Fruit fly (Drosophila melanogaster) whole organism, embryonic: ENCODE measurements around the gene NimC3.

Experiments used
- Atf6 ChIP-seq: fragments of 200-800 bp; sonication (Bioruptor generic); IDR thresholded peaks from 2 replicates; pipeline ENCODE4 v1.3.6; 2022; ENCODE audit warnings: missing biosample characterization, missing genetic modification characterization
- BEAF-32 ChIP-seq: fragments of 200-800 bp; sonication (Bioruptor generic); optimal IDR thresholded peaks from 3 replicates; lab custom pipeline; 2017; ENCODE audit warnings: missing biosample characterization, missing genetic modification characterization, mild to moderate bottlenecking, moderate library complexity, missing genetic modification reagents
- CG10366 ChIP-seq: fragments of 200-800 bp; sonication (Bioruptor generic); IDR thresholded peaks from 2 replicates; pipeline ENCODE4 v1.3.6; 2022; ENCODE audit warnings: missing biosample characterization, missing genetic modification characterization
- CG12071 ChIP-seq: fragments of 200-800 bp; sonication (Bioruptor generic); optimal IDR thresholded peaks from 3 replicates; lab custom pipeline; 2018; ENCODE audit warnings: missing biosample characterization, mild to moderate bottlenecking, missing genetic modification characterization
- CG12659 ChIP-seq: fragments of 200-800 bp; sonication (Bioruptor generic); optimal IDR thresholded peaks from 3 replicates; lab custom pipeline; 2017; ENCODE audit warnings: mild to moderate bottlenecking, missing biosample characterization, missing genetic modification reagents, missing genetic modification characterization
- CG13775 ChIP-seq: fragments of 200-800 bp; sonication (Bioruptor generic); optimal IDR thresholded peaks from 3 replicates; lab custom pipeline; 2017; ENCODE audit warnings: missing biosample characterization, mild to moderate bottlenecking, missing genetic modification characterization
- CG14014 ChIP-seq: fragments of 200-800 bp; sonication (Bioruptor generic); IDR thresholded peaks from 2 replicates; pipeline ENCODE4 v1.3.6; 2022; ENCODE audit warnings: missing biosample characterization, missing genetic modification characterization
- CG14667 ChIP-seq: fragments of 200-800 bp; sonication (Bioruptor generic); IDR thresholded peaks from 2 replicates; pipeline ENCODE4 v1.3.6; 2022; ENCODE audit warnings: missing biosample characterization, missing genetic modification characterization
- CG16779 ChIP-seq: fragments of 200-800 bp; sonication (Bioruptor generic); IDR thresholded peaks from 2 replicates; pipeline ENCODE4 v1.3.6; 2022; ENCODE audit warnings: missing biosample characterization, missing genetic modification characterization
- CG17568 ChIP-seq: fragments of 200-800 bp; sonication (Bioruptor generic); optimal IDR thresholded peaks from 2 replicates; lab custom pipeline; 2018; ENCODE audit warnings: missing biosample characterization, mild to moderate bottlenecking, missing genetic modification characterization, moderate library complexity
- CG18011 ChIP-seq: fragments of 200-800 bp; sonication (Bioruptor generic); optimal IDR thresholded peaks from 2 replicates; lab custom pipeline; 2017; ENCODE audit warnings: missing biosample characterization, missing genetic modification characterization, mild to moderate bottlenecking, moderate library complexity, missing genotype
- CG18619 ChIP-seq: fragments of 200-800 bp; sonication (Bioruptor generic); optimal IDR thresholded peaks from 3 replicates; lab custom pipeline; 2017; ENCODE audit warnings: missing biosample characterization, mild to moderate bottlenecking, missing genetic modification characterization
- CG2120 ChIP-seq: fragments of 200-800 bp; sonication (Bioruptor generic); optimal IDR thresholded peaks from 3 replicates; lab custom pipeline; 2016; ENCODE audit warnings: missing biosample characterization, missing genetic modification characterization
- CG2678 ChIP-seq: fragments of 200-800 bp; sonication (Bioruptor generic); optimal IDR thresholded peaks from 3 replicates; lab custom pipeline; 2019; ENCODE audit warnings: missing biosample characterization, mild to moderate bottlenecking, missing genetic modification characterization, moderate library complexity
- CG31224 ChIP-seq: fragments of 200-800 bp; sonication (Bioruptor generic); IDR thresholded peaks from 2 replicates; pipeline ENCODE4 v1.3.6; 2022; ENCODE audit warnings: missing biosample characterization, missing genetic modification characterization
- CG34224 ChIP-seq: fragments of 200-800 bp; sonication (Bioruptor generic); IDR thresholded peaks from 3 replicates; pipeline ENCODE4 v1.3.6; 2022; ENCODE audit warnings: missing biosample characterization, missing genetic modification characterization; ENCODE audit not compliant: partially characterized antibody
- CG4282 ChIP-seq: fragments of 200-800 bp; sonication (Bioruptor generic); optimal IDR thresholded peaks from 2 replicates; lab custom pipeline; 2016; ENCODE audit warnings: missing biosample characterization, missing genetic modification characterization
- CG5180 ChIP-seq: fragments of 200-800 bp; sonication (Bioruptor generic); optimal IDR thresholded peaks from 3 replicates; lab custom pipeline; 2017; ENCODE audit warnings: missing biosample characterization, missing genetic modification characterization, mild to moderate bottlenecking, moderate library complexity, missing genetic modification reagents
- CG5245 ChIP-seq: fragments of 200-800 bp; sonication (Bioruptor generic); optimal IDR thresholded peaks from 3 replicates; lab custom pipeline; 2016; ENCODE audit warnings: missing biosample characterization, missing genetic modification characterization
- CrebB ChIP-seq: fragments of 200-800 bp; sonication (Bioruptor generic); optimal IDR thresholded peaks from 3 replicates; lab custom pipeline; 2018; ENCODE audit warnings: missing biosample characterization, mild to moderate bottlenecking, missing genetic modification characterization
- Dad ChIP-seq: fragments of 200-800 bp; sonication (Bioruptor generic); optimal IDR thresholded peaks from 3 replicates; lab custom pipeline; 2016; ENCODE audit warnings: missing biosample characterization, missing genetic modification characterization
- GATAe ChIP-seq: fragments of 200-800 bp; sonication (Bioruptor generic); conservative IDR thresholded peaks from 2 replicates; pipeline ENCODE4 v1.3.6; 2022; ENCODE audit warnings: missing biosample characterization, missing genetic modification characterization
- Gug ChIP-seq: fragments of 200-800 bp; sonication (Bioruptor generic); IDR thresholded peaks from 4 replicates; pipeline ENCODE4 v1.3.6; 2022; ENCODE audit warnings: missing biosample characterization, missing genetic modification characterization
- Hey ChIP-seq: fragments of 200-800 bp; sonication (Bioruptor generic); optimal IDR thresholded peaks from 3 replicates; lab custom pipeline; 2018; ENCODE audit warnings: missing biosample characterization, mild to moderate bottlenecking, missing genetic modification characterization
- Lpt ChIP-seq: fragments of >200 bp; optimal IDR thresholded peaks from 2 replicates; lab custom pipeline; 2018; ENCODE audit warnings: missing biosample characterization, missing genetic modification characterization
- Nf-YA ChIP-seq: fragments of 200-800 bp; sonication (Bioruptor generic); IDR thresholded peaks from 2 replicates; pipeline ENCODE4 v1.3.6; 2022; ENCODE audit warnings: missing biosample characterization, missing genetic modification characterization
- PHDP ChIP-seq: fragments of 200-800 bp; sonication (Bioruptor generic); optimal IDR thresholded peaks from 3 replicates; lab custom pipeline; 2018; ENCODE audit warnings: missing biosample characterization, mild to moderate bottlenecking, missing genetic modification characterization, moderate library complexity
- TFAM ChIP-seq: fragments of 200-800 bp; sonication (Bioruptor generic); optimal IDR thresholded peaks from 2 replicates; lab custom pipeline; 2017; ENCODE audit warnings: missing biosample characterization, missing genetic modification characterization, inconsistent platforms
- ap ChIP-seq: fragments of 200-800 bp; sonication (Bioruptor generic); IDR thresholded peaks from 2 replicates; pipeline ENCODE4 v1.3.6; 2022; ENCODE audit warnings: missing biosample characterization, missing genetic modification characterization
- ash1 ChIP-seq: fragments of 200-800 bp; sonication (Bioruptor generic); optimal IDR thresholded peaks from 2 replicates; lab custom pipeline; 2018; ENCODE audit warnings: missing biosample characterization, mild to moderate bottlenecking, missing genetic modification characterization
- cg ChIP-seq: fragments of 200-800 bp; sonication (Bioruptor generic); optimal IDR thresholded peaks from 3 replicates; lab custom pipeline; 2019; ENCODE audit warnings: missing biosample characterization, mild to moderate bottlenecking, missing genetic modification characterization, moderate library complexity
- cwo ChIP-seq: fragments of 200-800 bp; sonication (Bioruptor generic); optimal IDR thresholded peaks from 3 replicates; lab custom pipeline; 2017; ENCODE audit warnings: missing biosample characterization, missing genetic modification characterization, mild to moderate bottlenecking, moderate library complexity, missing genetic modification reagents
- da ChIP-seq: fragments of 200-800 bp; sonication (Bioruptor generic); optimal IDR thresholded peaks from 2 replicates; lab custom pipeline; 2016; ENCODE audit warnings: missing biosample characterization, missing genetic modification characterization
- dysf ChIP-seq: fragments of 200-800 bp; sonication (Bioruptor generic); IDR thresholded peaks from 3 replicates; pipeline ENCODE4 v1.3.6; 2022; ENCODE audit warnings: missing biosample characterization, missing genetic modification characterization
- en ChIP-seq: fragments of 200-800 bp; sonication (Bioruptor generic); optimal IDR thresholded peaks from 2 replicates; lab custom pipeline; 2016; ENCODE audit warnings: missing biosample characterization, missing genetic modification characterization
- hbn ChIP-seq: fragments of 200-800 bp; sonication (Bioruptor generic); IDR thresholded peaks from 2 replicates; pipeline ENCODE4 v1.3.6; 2022; ENCODE audit warnings: missing biosample characterization, missing genetic modification characterization; ENCODE audit not compliant: partially characterized antibody
- kay ChIP-seq: fragments of 200-800 bp; sonication (Bioruptor generic); optimal IDR thresholded peaks from 2 replicates; lab custom pipeline; 2016; ENCODE audit warnings: missing biosample characterization, missing genetic modification characterization
- ken ChIP-seq: fragments of 200-800 bp; sonication (Bioruptor generic); IDR thresholded peaks from 3 replicates; pipeline ENCODE4 v1.3.6; 2022; ENCODE audit warnings: missing biosample characterization, missing genetic modification characterization
- lilli ChIP-seq: fragments of 200-800 bp; sonication (Bioruptor generic); optimal IDR thresholded peaks from 3 replicates; lab custom pipeline; 2016; ENCODE audit warnings: missing biosample characterization, missing genetic modification characterization
- pfk ChIP-seq: fragments of 200-800 bp; sonication (Bioruptor generic); optimal IDR thresholded peaks from 2 replicates; lab custom pipeline; 2018; ENCODE audit warnings: missing biosample characterization, mild to moderate bottlenecking, missing genetic modification characterization, moderate library complexity
- pzg ChIP-seq: fragments of 200-800 bp; sonication (Bioruptor generic); optimal IDR thresholded peaks from 3 replicates; lab custom pipeline; 2018; ENCODE audit warnings: missing biosample characterization, mild to moderate bottlenecking, missing genetic modification characterization, moderate library complexity
- row ChIP-seq: fragments of 200-800 bp; sonication (Bioruptor generic); IDR thresholded peaks from 3 replicates; pipeline ENCODE4 v1.3.6; 2022; ENCODE audit warnings: missing biosample characterization, missing genetic modification characterization
- salm ChIP-seq: fragments of 200-800 bp; sonication (Bioruptor generic); optimal IDR thresholded peaks from 2 replicates; lab custom pipeline; 2018; ENCODE audit warnings: missing biosample characterization, mild to moderate bottlenecking, missing genetic modification characterization
- sens-2 ChIP-seq: fragments of 200-800 bp; sonication (Bioruptor generic); IDR thresholded peaks from 2 replicates; pipeline ENCODE4 v1.3.6; 2022; ENCODE audit warnings: missing biosample characterization, missing genetic modification characterization
- slou ChIP-seq: fragments of 200-800 bp; sonication (Bioruptor generic); optimal IDR thresholded peaks from 3 replicates; lab custom pipeline; 2016; ENCODE audit warnings: missing biosample characterization, missing genetic modification characterization
- sob ChIP-seq: fragments of 200-800 bp; sonication (Bioruptor generic); IDR thresholded peaks from 2 replicates; pipeline ENCODE4 v1.3.6; 2022; ENCODE audit warnings: missing biosample characterization, missing genetic modification characterization
- sqz ChIP-seq: fragments of 200-800 bp; sonication (Bioruptor generic); optimal IDR thresholded peaks from 3 replicates; lab custom pipeline; 2018; ENCODE audit warnings: missing biosample characterization, mild to moderate bottlenecking, missing genetic modification characterization
- sug ChIP-seq: fragments of 200-800 bp; optimal IDR thresholded peaks from 2 replicates; lab custom pipeline; 2019; ENCODE audit warnings: missing biosample characterization, mild to moderate bottlenecking, missing genetic modification characterization, moderate library complexity
- twi ChIP-seq: fragments of 200-800 bp; optimal IDR thresholded peaks from 2 replicates; lab custom pipeline; 2019; ENCODE audit warnings: missing biosample characterization, mild to moderate bottlenecking, missing genetic modification characterization, moderate library complexity
- vvl ChIP-seq: fragments of 200-800 bp; sonication (Bioruptor generic); IDR thresholded peaks from 2 replicates; pipeline ENCODE4 v1.3.6; 2022; ENCODE audit warnings: missing biosample characterization, missing genetic modification characterization

NimC3 gene

dm6 chr2L:14022130-14022735, 2.2 kb upstream of the NimC3 start (continued):
- TF ChIP-seq Lpt (GFP tag; lab: Kevin White, UChicago), result no peak
- no peak for TF ChIP-seq CG34224 (GFP tag; lab: Robert Waterston, UW)
- TF ChIP-seq CG2678 (tag; lab: Kevin White, UChicago), result peak; percentile 99
- TF ChIP-seq GATAe (GFP tag; lab: Robert Waterston, UW), result peak; percentile 69
- peak; percentile 68 for TF ChIP-seq cg (GFP tag; lab: Kevin White, UChicago)
- TF ChIP-seq CG5180 (GFP tag; lab: Kevin White, UChicago), result no peak
- peak; percentile 82 for TF ChIP-seq kay (GFP tag; lab: Kevin White, UChicago)
- TF ChIP-seq ap (GFP tag; lab: Robert Waterston, UW), result peak; percentile 74
- TF ChIP-seq row (GFP tag; lab: Robert Waterston, UW), result peak; percentile 96
- TF ChIP-seq Gug (GFP tag; lab: Robert Waterston, UW), result peak; percentile 82
- TF ChIP-seq CG5245 (GFP tag; lab: Kevin White, UChicago), result peak; percentile 52
- peak; percentile 90 for TF ChIP-seq CG13775 (GFP tag; lab: Kevin White, UChicago)
- TF ChIP-seq pzg, result no peak
- peak; percentile 95 for TF ChIP-seq salm
- peak; percentile 98 for TF ChIP-seq PHDP (tag; lab: Kevin White, UChicago)
- no peak for TF ChIP-seq CG4282 (GFP tag; lab: Kevin White, UChicago)
- TF ChIP-seq cwo, result peak; percentile 92
- TF ChIP-seq dysf, result peak; percentile 97
- TF ChIP-seq CG2120, result peak; percentile 65
- no peak for TF ChIP-seq TFAM (GFP tag; lab: Kevin White, UChicago)
- peak; percentile 12 for TF ChIP-seq en (GFP tag; lab: Kevin White, UChicago)
- TF ChIP-seq CG31224 (GFP tag; lab: Robert Waterston, UW), result peak; percentile 48; the same call in 1 of the 2 replicates
- peak; percentile 53; the same call in 1 of the 2 replicates for TF ChIP-seq sens-2 (GFP tag; lab: Robert Waterston, UW)
- no peak for TF ChIP-seq CG16779 (GFP tag; lab: Robert Waterston, UW)
- peak; percentile 93 for TF ChIP-seq CG18619 (GFP tag; lab: Kevin White, UChicago)
- TF ChIP-seq CG12659, result peak; percentile 97
- peak; percentile 89 for TF ChIP-seq sob
- peak; percentile 97 for TF ChIP-seq twi
- TF ChIP-seq CG17568 (GFP tag; lab: Kevin White, UChicago), result peak; percentile 71
- 0 out of 2 replicates have a peak, but pooled peaks have one; percentile 3 for TF ChIP-seq hbn (GFP tag; lab: Robert Waterston, UW)
- peak; percentile 87 for TF ChIP-seq Nf-YA (GFP tag; lab: Robert Waterston, UW)
- peak; percentile 88 for TF ChIP-seq CG14014 (GFP tag; lab: Robert Waterston, UW)
- peak; percentile 50; the same call in 2 of the 3 replicates for TF ChIP-seq ken (GFP tag; lab: Robert Waterston, UW)
- peak; percentile 80 for TF ChIP-seq CrebB (tag; lab: Kevin White, UChicago)
- peak; percentile 93 for TF ChIP-seq sug (tag; lab: Kevin White, UChicago)
- TF ChIP-seq ash1, result no peak
- peak; percentile 88 for TF ChIP-seq CG10366
- peak; percentile 97 for TF ChIP-seq sqz (GFP tag; lab: Kevin White, UChicago)
- no peak for TF ChIP-seq da (GFP tag; lab: Kevin White, UChicago)
- peak; percentile 93 for TF ChIP-seq Atf6 (GFP tag; lab: Robert Waterston, UW)
- peak; percentile 66 for TF ChIP-seq CG12071 (GFP tag; lab: Kevin White, UChicago)
- TF ChIP-seq BEAF-32 (GFP tag; lab: Kevin White, UChicago), result no peak
- TF ChIP-seq lilli (GFP tag; lab: Kevin White, UChicago), result peak; percentile 61
- no peak for TF ChIP-seq Hey (tag; lab: Kevin White, UChicago)
- TF ChIP-seq CG18011, result peak; percentile 43
- TF ChIP-seq slou (GFP tag; lab: Kevin White, UChicago), result peak; percentile 36
- TF ChIP-seq pfk (GFP tag; lab: Kevin White, UChicago), result no peak
- TF ChIP-seq CG14667, result peak; percentile 89
- peak; percentile 95 for TF ChIP-seq vvl
- peak; percentile 48 for TF ChIP-seq Dad (GFP tag; lab: Kevin White, UChicago)
